Worm (Caenorhabditis elegans): ENCODE results near the gene ZC196.8.

ZC196.8 gene

ce11 chrV:8768481-8768959, 46.5 kb upstream of the ZC196.8 start, which contains the start of gene B0507.3:
TSS of gene B0507.3 (plus strand) at chrV:8768909.
- TF ChIP-seq nhr-25 (tag; optimal IDR thresholded peaks at IDR 0.05; ENCODE audit: borderline replicate concordance, insufficient read depth) (no peak), F10B5.3 (tag; optimal IDR thresholded peaks at IDR 0.05) (no peak), zfp-3 (GFP tag; conservative IDR thresholded peaks at IDR 0.05) (no peak), T26A8.4 (GFP tag; IDR thresholded peaks at IDR 0.05) (no peak), ceh-20 (GFP tag; IDR thresholded peaks at IDR 0.05) (no peak; the same call in 1 of the 2 replicates), hmg-1.1 (GFP tag; IDR thresholded peaks at IDR 0.05) (no peak), ceh-82 (tag; optimal IDR thresholded peaks at IDR 0.05) (no peak), ceh-62 (tag; optimal IDR thresholded peaks at IDR 0.05) (no peak), daf-12 (tag; optimal IDR thresholded peaks at IDR 0.05) (no peak), nhr-6 (tag; optimal IDR thresholded peaks at IDR 0.05) (peak; percentile 65), pqm-1 (tag; optimal IDR thresholded peaks at IDR 0.05) (peak; percentile 100), ceh-28 (tag; optimal IDR thresholded peaks at IDR 0.05) (no peak), lin-1 (GFP tag; IDR thresholded peaks at IDR 0.05) (peak; percentile 96), zfp-2 (tag; optimal IDR thresholded peaks at IDR 0.05) (no peak), spr-3 (GFP tag; optimal IDR thresholded peaks at IDR 0.05) (no peak), nhr-11 (tag; optimal IDR thresholded peaks at IDR 0.05) (no peak), daf-19 (GFP tag; conservative IDR thresholded peaks at IDR 0.05) (no peak), daf-8 (GFP tag; IDR thresholded peaks at IDR 0.05) (no peak), hlh-30 (tag; optimal IDR thresholded peaks at IDR 0.05; ENCODE audit: insufficient read depth) (peak; percentile 51), unc-62 (GFP tag; optimal IDR thresholded peaks at IDR 0.05 in 1 of 2) (peak; percentile 13 to 25), unc-62 (tag; optimal IDR thresholded peaks at IDR 0.05) (no peak), nhr-48 (tag; optimal IDR thresholded peaks at IDR 0.05) (peak; percentile 55), zag-1 (tag; optimal IDR thresholded peaks at IDR 0.05) (no peak), ZK546.5 (tag; optimal IDR thresholded peaks at IDR 0.05) (no peak), madf-9 (GFP tag; conservative IDR thresholded peaks at IDR 0.05) (no peak), ZK337.2 (GFP tag; IDR thresholded peaks at IDR 0.05) (no peak), php-3 (GFP tag; IDR thresholded peaks at IDR 0.05) (peak; percentile 97), nhr-28 (tag; optimal IDR thresholded peaks at IDR 0.05) (peak; percentile 95), ctbp-1 (GFP tag; IDR thresholded peaks at IDR 0.05) (no peak), tag-97 (GFP tag; IDR thresholded peaks at IDR 0.05) (no peak), dpl-1 (GFP tag; optimal IDR thresholded peaks at IDR 0.05) (no peak), nhr-102 (tag; optimal IDR thresholded peaks at IDR 0.05) (peak; percentile 85), zip-2 (tag; optimal IDR thresholded peaks at IDR 0.05) (no peak), gei-8 (GFP tag; optimal IDR thresholded peaks at IDR 0.05) (peak; percentile 17), hlh-11 (tag; optimal IDR thresholded peaks at IDR 0.05) (peak; percentile 94), F49E8.2 (tag; optimal IDR thresholded peaks at IDR 0.05; ENCODE audit: borderline replicate concordance) (no peak), mdl-1 (tag; optimal IDR thresholded peaks at IDR 0.05) (peak in 1 of 2 experiments; percentile 3), lin-13 (GFP tag; optimal IDR thresholded peaks at IDR 0.05) (no peak), dmd-9 (GFP tag; IDR thresholded peaks at IDR 0.05) (no peak), nhr-41 (GFP tag; IDR thresholded peaks at IDR 0.05) (peak; percentile 77), fos-1 (tag; optimal IDR thresholded peaks at IDR 0.05) (no peak), T20F7.1 (GFP tag; optimal IDR thresholded peaks at IDR 0.05) (peak; percentile 29), daf-16 (GFP tag; optimal IDR thresholded peaks at IDR 0.05) (peak in 1 of 2 experiments; percentile 93), daf-16 (tag; optimal IDR thresholded peaks at IDR 0.05) (peak; percentile 98), ceh-44 (GFP tag; IDR thresholded peaks at IDR 0.05) (no peak), zip-11 (GFP tag; IDR thresholded peaks at IDR 0.05) (no peak), nhr-111 (GFP tag; optimal IDR thresholded peaks at IDR 0.05) (no peak), ces-1 (GFP tag; optimal IDR thresholded peaks at IDR 0.05) (no peak), nhr-77 (tag; optimal IDR thresholded peaks at IDR 0.05) (peak; percentile 88), mxl-3 (GFP tag; optimal IDR thresholded peaks at IDR 0.05) (peak; percentile 7), dve-1 (tag; optimal IDR thresholded peaks at IDR 0.05; ENCODE audit: insufficient read depth) (peak; percentile 93), egl-27 (tag; optimal IDR thresholded peaks at IDR 0.05) (no peak)

Measured in whole organism, L4 larva.